Fruit fly (Drosophila melanogaster) whole organism, embryonic: Measurements from ENCODE around the gene Rnp4F.
A peak's percentile ranks its signal among the peaks of the same experiment; 100 is the strongest.

Experiments used
- Aef1 ChIP-seq: fragments of 200-800 bp; sonication (Bioruptor generic); IDR thresholded peaks from 3 replicates; pipeline ENCODE4 v1.3.6; 2022; ENCODE audit warnings: missing biosample characterization, missing genetic modification characterization
- Atf6 ChIP-seq: fragments of 200-800 bp; sonication (Bioruptor generic); IDR thresholded peaks from 2 replicates; pipeline ENCODE4 v1.3.6; 2022; ENCODE audit warnings: missing biosample characterization, missing genetic modification characterization
- CG11093 ChIP-seq: fragments of 200-800 bp; sonication (Bioruptor generic); IDR thresholded peaks from 3 replicates; pipeline ENCODE4 v1.3.6; 2022; ENCODE audit warnings: missing biosample characterization, missing genetic modification characterization
- CG11723 ChIP-seq: fragments of 200-800 bp; sonication (Bioruptor generic); optimal IDR thresholded peaks from 2 replicates; lab custom pipeline; 2017; ENCODE audit warnings: missing biosample characterization, mild to moderate bottlenecking, missing genetic modification characterization
- CG12769 ChIP-seq: fragments of 200-800 bp; sonication (Bioruptor generic); optimal IDR thresholded peaks from 2 replicates; lab custom pipeline; 2019; ENCODE audit warnings: missing biosample characterization, mild to moderate bottlenecking, missing genetic modification characterization, moderate library complexity
- CG12942 ChIP-seq: fragments of 200-800 bp; sonication (Bioruptor generic); optimal IDR thresholded peaks from 3 replicates; lab custom pipeline; 2016; ENCODE audit warnings: missing biosample characterization, missing genetic modification characterization
- CG14667 ChIP-seq: fragments of 200-800 bp; sonication (Bioruptor generic); IDR thresholded peaks from 2 replicates; pipeline ENCODE4 v1.3.6; 2022; ENCODE audit warnings: missing biosample characterization, missing genetic modification characterization
- CG15514 ChIP-seq: fragments of 200-800 bp; sonication (Bioruptor generic); optimal IDR thresholded peaks from 3 replicates; lab custom pipeline; 2017; ENCODE audit warnings: missing biosample characterization, missing genetic modification characterization, mild to moderate bottlenecking, moderate library complexity, missing genetic modification reagents
- CG1647 ChIP-seq: fragments of 200-800 bp; sonication (Bioruptor generic); optimal IDR thresholded peaks from 3 replicates; lab custom pipeline; 2016; ENCODE audit warnings: missing biosample characterization, missing genetic modification characterization
- CG18262 ChIP-seq: fragments of 200-800 bp; optimal IDR thresholded peaks from 3 replicates; lab custom pipeline; 2019; ENCODE audit warnings: missing biosample characterization, mild to moderate bottlenecking, missing genetic modification characterization, moderate library complexity
- CG2129 ChIP-seq: fragments of 200-800 bp; sonication (Bioruptor generic); IDR thresholded peaks from 2 replicates; pipeline ENCODE4 v1.3.6; 2022; ENCODE audit warnings: missing biosample characterization, missing genetic modification characterization; ENCODE audit not compliant: partially characterized antibody
- CG31441 ChIP-seq: fragments of 200-800 bp; sonication (Bioruptor generic); IDR thresholded peaks from 2 replicates; pipeline ENCODE4 v1.3.6; 2022; ENCODE audit warnings: missing biosample characterization, missing genetic modification characterization
- CG34376 ChIP-seq: fragments of 200-800 bp; sonication (Bioruptor generic); optimal IDR thresholded peaks from 2 replicates; lab custom pipeline; 2018; ENCODE audit warnings: missing biosample characterization, mild to moderate bottlenecking, missing genetic modification characterization
- CG3838 ChIP-seq: fragments of 200-800 bp; sonication (Bioruptor generic); optimal IDR thresholded peaks from 3 replicates; lab custom pipeline; 2016; ENCODE audit warnings: missing biosample characterization, missing genetic modification characterization
- CG3847 ChIP-seq: fragments of 200-800 bp; sonication (Bioruptor generic); IDR thresholded peaks from 2 replicates; pipeline ENCODE4 v1.3.6; 2022; ENCODE audit warnings: missing biosample characterization, missing genetic modification characterization
- CG4617 ChIP-seq: fragments of 200-800 bp; sonication (Bioruptor generic); optimal IDR thresholded peaks from 3 replicates; lab custom pipeline; 2016; ENCODE audit warnings: missing biosample characterization, missing genetic modification characterization, borderline replicate concordance
- CG5953 ChIP-seq: fragments of 200-800 bp; sonication (Bioruptor generic); IDR thresholded peaks from 2 replicates; pipeline ENCODE4 v1.3.6; 2022; ENCODE audit warnings: missing biosample characterization, missing genetic modification characterization
- CG7963 ChIP-seq: fragments of 200-800 bp; sonication (Bioruptor generic); IDR thresholded peaks from 3 replicates; pipeline ENCODE4 v1.3.6; 2022; ENCODE audit warnings: missing biosample characterization, missing genetic modification characterization; ENCODE audit not compliant: partially characterized antibody
- CG8089 ChIP-seq: fragments of 200-800 bp; sonication (Bioruptor generic); optimal IDR thresholded peaks from 3 replicates; lab custom pipeline; 2016; ENCODE audit warnings: missing biosample characterization, missing genetic modification characterization
- CG9437 ChIP-seq: fragments of 200-800 bp; sonication (Bioruptor generic); optimal IDR thresholded peaks from 2 replicates; lab custom pipeline; 2018; ENCODE audit warnings: missing biosample characterization, mild to moderate bottlenecking, missing genetic modification characterization
- CkIIα-i1 ChIP-seq: fragments of 200-800 bp; sonication (Bioruptor generic); IDR thresholded peaks from 2 replicates; pipeline ENCODE4 v1.3.6; 2022; ENCODE audit warnings: missing biosample characterization, missing genetic modification characterization
- Dek ChIP-seq: fragments of 200-800 bp; sonication (Bioruptor generic); optimal IDR thresholded peaks from 3 replicates; lab custom pipeline; 2019; ENCODE audit warnings: missing biosample characterization, mild to moderate bottlenecking, missing genetic modification characterization, moderate library complexity
- Fer2 ChIP-seq: fragments of 200-800 bp; sonication (Bioruptor generic); optimal IDR thresholded peaks from 2 replicates; lab custom pipeline; 2018; ENCODE audit warnings: missing biosample characterization, mild to moderate bottlenecking, missing genetic modification characterization, moderate library complexity
- H15 ChIP-seq: fragments of 200-800 bp; sonication (Bioruptor generic); IDR thresholded peaks from 3 replicates; pipeline ENCODE4 v1.3.6; 2022; ENCODE audit warnings: missing biosample characterization, missing genetic modification characterization
- HLHmδ ChIP-seq: fragments of 200-800 bp; sonication (Bioruptor generic); optimal IDR thresholded peaks from 2 replicates; lab custom pipeline; 2018; ENCODE audit warnings: missing biosample characterization, mild to moderate bottlenecking, missing genetic modification characterization, moderate library complexity
- HmgD ChIP-seq: fragments of 200-800 bp; sonication (Bioruptor generic); optimal IDR thresholded peaks from 3 replicates; lab custom pipeline; 2016; ENCODE audit warnings: missing biosample characterization, missing genetic modification characterization
- HmgZ ChIP-seq: fragments of 200-800 bp; sonication (Bioruptor generic); optimal IDR thresholded peaks from 2 replicates; lab custom pipeline; 2018; ENCODE audit warnings: missing biosample characterization, mild to moderate bottlenecking, missing genetic modification characterization
- Lpt ChIP-seq: fragments of >200 bp; optimal IDR thresholded peaks from 2 replicates; lab custom pipeline; 2018; ENCODE audit warnings: missing biosample characterization, missing genetic modification characterization
- Myb ChIP-seq: fragments of 200-800 bp; sonication (Bioruptor generic); optimal IDR thresholded peaks from 2 replicates; lab custom pipeline; 2016; ENCODE audit warnings: missing biosample characterization, missing genetic modification characterization
- Stat92E ChIP-seq, 3 experiments: fragments of >200 bp in 2 of 3; fragments of 200-800 bp in 1 of 3; sonication (Bioruptor generic) in 1 of 3; optimal IDR thresholded peaks; 2 replicates each; lab custom pipeline; 2017 to 2019; ENCODE audit warnings: missing biosample characterization in 3 of 3, missing genetic modification characterization in 3 of 3, mild to moderate bottlenecking in 1 of 3, moderate library complexity in 1 of 3
- bbx ChIP-seq: fragments of 200-800 bp; sonication (Bioruptor generic); IDR thresholded peaks from 2 replicates; pipeline ENCODE4 v1.3.6; 2022; ENCODE audit warnings: missing biosample characterization, missing genetic modification characterization; ENCODE audit not compliant: partially characterized antibody
- chn ChIP-seq: fragments of 200-800 bp; sonication (Bioruptor generic); optimal IDR thresholded peaks from 2 replicates; lab custom pipeline; 2016; ENCODE audit warnings: missing biosample characterization, missing genetic modification characterization
- corto ChIP-seq: fragments of 200-800 bp; sonication (Bioruptor generic); optimal IDR thresholded peaks from 2 replicates; lab custom pipeline; 2016; ENCODE audit warnings: missing biosample characterization, mild to moderate bottlenecking, missing genetic modification characterization, moderate library complexity
- crp ChIP-seq, 2 experiments: fragments of 200-800 bp; sonication (Bioruptor generic); optimal IDR thresholded peaks; 2 replicates in 1 of 2; 3 replicates in 1 of 2; lab custom pipeline; 2017; ENCODE audit warnings: missing biosample characterization in 2 of 2, missing genetic modification characterization in 2 of 2, mild to moderate bottlenecking in 1 of 2, moderate library complexity in 1 of 2
- danr ChIP-seq: fragments of 200-800 bp; sonication (Bioruptor generic); IDR thresholded peaks from 2 replicates; pipeline ENCODE4 v1.3.6; 2022; ENCODE audit warnings: missing biosample characterization, missing genetic modification characterization
- eve ChIP-seq, 2 experiments: fragments of >200 bp; optimal IDR thresholded peaks; 2 replicates each; lab custom pipeline; 2017; ENCODE audit warnings: missing biosample characterization in 2 of 2, missing genetic modification characterization in 2 of 2
- fru ChIP-seq: fragments of >200 bp; optimal IDR thresholded peaks from 2 replicates; lab custom pipeline; 2017
- gem ChIP-seq: fragments of 200-800 bp; sonication (Bioruptor generic); optimal IDR thresholded peaks from 2 replicates; lab custom pipeline; 2019; ENCODE audit warnings: missing biosample characterization, mild to moderate bottlenecking, missing genetic modification characterization, moderate library complexity
- gfzf ChIP-seq: fragments of 200-800 bp; sonication (Bioruptor generic); optimal IDR thresholded peaks from 2 replicates; lab custom pipeline; 2016; ENCODE audit warnings: missing biosample characterization, mild to moderate bottlenecking, missing genetic modification characterization, moderate library complexity
- grau ChIP-seq: fragments of 200-800 bp; optimal IDR thresholded peaks from 3 replicates; lab custom pipeline; 2019; ENCODE audit warnings: missing biosample characterization, mild to moderate bottlenecking, missing genetic modification characterization, moderate library complexity
- gro ChIP-seq: fragments of 200-800 bp; sonication (Bioruptor generic); optimal IDR thresholded peaks from 2 replicates; lab custom pipeline; 2016; ENCODE audit warnings: missing biosample characterization, missing genetic modification characterization
- hb ChIP-seq: fragments of 200-800 bp; sonication (Bioruptor generic); IDR thresholded peaks from 3 replicates; pipeline ENCODE4 v1.3.6; 2022; ENCODE audit warnings: missing biosample characterization, missing genetic modification characterization; ENCODE audit not compliant: partially characterized antibody
- hkb ChIP-seq, 2 experiments: fragments of 200-800 bp in 1 of 2; fragments of >200 bp in 1 of 2; sonication (Bioruptor generic) in 1 of 2; IDR thresholded peaks in 1 of 2; optimal IDR thresholded peaks in 1 of 2; 2 replicates each; pipeline versions ENCODE4 v1.3.6 to Lab custom; 2017 to 2022; ENCODE audit warnings: missing biosample characterization in 1 of 2, missing genetic modification characterization in 1 of 2
- ind ChIP-seq: fragments of 200-800 bp; sonication (Bioruptor generic); optimal IDR thresholded peaks from 3 replicates; lab custom pipeline; 2016; ENCODE audit warnings: missing biosample characterization, missing genetic modification characterization
- kah ChIP-seq: fragments of 200-800 bp; sonication (Bioruptor generic); optimal IDR thresholded peaks from 2 replicates; lab custom pipeline; 2018; ENCODE audit warnings: missing biosample characterization, mild to moderate bottlenecking, missing genetic modification characterization
- klu ChIP-seq: fragments of 200-800 bp; sonication (Bioruptor generic); IDR thresholded peaks from 2 replicates; pipeline ENCODE4 v1.3.6; 2022; ENCODE audit warnings: missing biosample characterization, missing genetic modification characterization
- oc ChIP-seq: fragments of 200-800 bp; sonication (Bioruptor generic); optimal IDR thresholded peaks from 2 replicates; lab custom pipeline; 2018; ENCODE audit warnings: missing biosample characterization, mild to moderate bottlenecking, missing genetic modification characterization, moderate library complexity
- slou ChIP-seq: fragments of 200-800 bp; sonication (Bioruptor generic); optimal IDR thresholded peaks from 3 replicates; lab custom pipeline; 2016; ENCODE audit warnings: missing biosample characterization, missing genetic modification characterization
- sug ChIP-seq: fragments of 200-800 bp; optimal IDR thresholded peaks from 2 replicates; lab custom pipeline; 2019; ENCODE audit warnings: missing biosample characterization, mild to moderate bottlenecking, missing genetic modification characterization, moderate library complexity
- trh ChIP-seq: fragments of 200-800 bp; sonication (Bioruptor generic); optimal IDR thresholded peaks from 2 replicates; lab custom pipeline; 2016; ENCODE audit warnings: missing biosample characterization, missing genetic modification characterization
- usp ChIP-seq: fragments of >200 bp; optimal IDR thresholded peaks from 2 replicates; lab custom pipeline; 2017; ENCODE audit warnings: missing biosample characterization, missing genetic modification characterization
- vvl ChIP-seq: fragments of 200-800 bp; sonication (Bioruptor generic); IDR thresholded peaks from 2 replicates; pipeline ENCODE4 v1.3.6; 2022; ENCODE audit warnings: missing biosample characterization, missing genetic modification characterization

Gene Rnp4F

dm6 chrX:5357035-5357434 lies 34.5 kb upstream of the Rnp4F start (continued):
- no peak for TF ChIP-seq vvl (GFP tag; lab: Robert Waterston, UW)
- no peak for TF ChIP-seq crp (GFP tag; optimal IDR thresholded peaks at IDR 0.05; lab: Kevin White, UChicago)
- TF ChIP-seq Myb, result no peak
- TF ChIP-seq CkIIα-i1 (GFP tag; lab: Robert Waterston, UW), result no peak
- TF ChIP-seq HLHmδ, result no peak
- TF ChIP-seq slou, result no peak
- no peak for TF ChIP-seq CG15514 (GFP tag; lab: Kevin White, UChicago)
- no peak for TF ChIP-seq HmgZ (tag; lab: Kevin White, UChicago)
- TF ChIP-seq CG5953 (GFP tag; lab: Robert Waterston, UW), result no peak
- TF ChIP-seq CG12942 (GFP tag; lab: Kevin White, UChicago), result no peak
- TF ChIP-seq kah (GFP tag; lab: Kevin White, UChicago), result no peak
- TF ChIP-seq grau (tag; lab: Kevin White, UChicago), result peak; percentile 18
- no peak for TF ChIP-seq CG8089 (GFP tag; lab: Kevin White, UChicago)
- TF ChIP-seq CG18262 (tag; lab: Kevin White, UChicago), result no peak
- no peak for TF ChIP-seq Fer2 (tag; lab: Kevin White, UChicago)
- no peak for TF ChIP-seq trh (GFP tag; lab: Kevin White, UChicago)
- no peak for TF ChIP-seq CG14667 (GFP tag; lab: Robert Waterston, UW)
- TF ChIP-seq hkb (optimal IDR thresholded peaks at IDR 0.05; lab: Kevin White, UChicago), result no peak
- peak; percentile 19; the same call in 1 of the 2 replicates for TF ChIP-seq hkb (GFP tag; IDR thresholded peaks at IDR 0.05; lab: Robert Waterston, UW)
- TF ChIP-seq Lpt, result no peak
- TF ChIP-seq CG2129, result no peak
- no peak for TF ChIP-seq CG3838 (GFP tag; lab: Kevin White, UChicago)
- TF ChIP-seq Atf6 (GFP tag; lab: Robert Waterston, UW), result no peak
- no peak for TF ChIP-seq gfzf
- no peak for TF ChIP-seq klu
- no peak for TF ChIP-seq CG9437 (GFP tag; lab: Kevin White, UChicago)
- TF ChIP-seq sug (tag; lab: Kevin White, UChicago), result no peak
- no peak for TF ChIP-seq ind
- no peak for TF ChIP-seq CG7963 (GFP tag; lab: Robert Waterston, UW)
- no peak for TF ChIP-seq H15 (GFP tag; lab: Robert Waterston, UW)
- TF ChIP-seq fru (lab: Kevin White, UChicago), result no peak
- no peak for TF ChIP-seq usp (GFP tag; lab: Kevin White, UChicago)
- no peak for TF ChIP-seq CG31441
- TF ChIP-seq CG4617 (GFP tag; lab: Kevin White, UChicago), result no peak
- TF ChIP-seq eve (GFP tag; optimal IDR thresholded peaks at IDR 0.05; lab: Kevin White, UChicago), result no peak
- TF ChIP-seq Stat92E (GFP tag; optimal IDR thresholded peaks at IDR 0.05; lab: Kevin White, UChicago), result no peak
- TF ChIP-seq CG1647 (GFP tag; lab: Kevin White, UChicago), result no peak
- TF ChIP-seq gem, result peak; percentile 33
- TF ChIP-seq hb (GFP tag; lab: Robert Waterston, UW), result no peak
- TF ChIP-seq gro (GFP tag; lab: Kevin White, UChicago), result no peak
- no peak for TF ChIP-seq HmgD
- no peak for TF ChIP-seq oc (tag; lab: Kevin White, UChicago)
- no peak for TF ChIP-seq corto
- TF ChIP-seq CG11093, result no peak
- no peak for TF ChIP-seq CG3847 (GFP tag; lab: Robert Waterston, UW)
- peak; percentile 37 for TF ChIP-seq CG12769
- TF ChIP-seq bbx (GFP tag; lab: Robert Waterston, UW), result no peak
- no peak for TF ChIP-seq chn (GFP tag; lab: Kevin White, UChicago)
- no peak for TF ChIP-seq CG34376 (GFP tag; lab: Kevin White, UChicago)
- TF ChIP-seq Dek, result no peak
- no peak for TF ChIP-seq danr (GFP tag; lab: Robert Waterston, UW)
- no peak for TF ChIP-seq CG11723 (GFP tag; lab: Kevin White, UChicago)
- TF ChIP-seq Aef1 (GFP tag; lab: Robert Waterston, UW), result peak; percentile 20; the same call in 1 of the 3 replicates
